Fruit fly (Drosophila melanogaster) whole organism, embryonic: Measurements from ENCODE around the gene CG10140.

Source experiments
- BEAF-32 ChIP-seq: fragments of 200-800 bp; sonication (Bioruptor generic); optimal IDR thresholded peaks from 3 replicates; lab custom pipeline; 2017; ENCODE audit warnings: missing biosample characterization, missing genetic modification characterization, mild to moderate bottlenecking, moderate library complexity, missing genetic modification reagents
- CG10147 ChIP-seq: fragments of 200-800 bp; sonication (Bioruptor generic); optimal IDR thresholded peaks from 2 replicates; lab custom pipeline; 2019; ENCODE audit warnings: missing biosample characterization, mild to moderate bottlenecking, missing genetic modification characterization, moderate library complexity
- CG10979 ChIP-seq: fragments of 200-800 bp; sonication (Bioruptor generic); optimal IDR thresholded peaks from 2 replicates; lab custom pipeline; 2018; ENCODE audit warnings: missing biosample characterization, mild to moderate bottlenecking, missing genetic modification characterization, moderate library complexity
- CG12104 ChIP-seq: fragments of 200-800 bp; sonication (Bioruptor generic); optimal IDR thresholded peaks from 3 replicates; lab custom pipeline; 2016; ENCODE audit warnings: missing biosample characterization, missing genetic modification characterization
- CG13894 ChIP-seq: fragments of 200-800 bp; sonication (Bioruptor generic); optimal IDR thresholded peaks from 3 replicates; lab custom pipeline; 2018; ENCODE audit warnings: missing biosample characterization, mild to moderate bottlenecking, missing genetic modification characterization, moderate library complexity
- CG15073 ChIP-seq: fragments of 200-800 bp; sonication (Bioruptor generic); optimal IDR thresholded peaks from 2 replicates; lab custom pipeline; 2016; ENCODE audit warnings: missing biosample characterization, missing genetic modification characterization
- CG16815 ChIP-seq: fragments of 200-800 bp; sonication (Bioruptor generic); optimal IDR thresholded peaks from 3 replicates; lab custom pipeline; 2017; ENCODE audit warnings: missing biosample characterization, mild to moderate bottlenecking, missing genetic modification characterization
- CG17359 ChIP-seq: fragments of 200-800 bp; sonication (Bioruptor generic); optimal IDR thresholded peaks from 3 replicates; lab custom pipeline; 2018; ENCODE audit warnings: missing biosample characterization, mild to moderate bottlenecking, missing genetic modification characterization, moderate library complexity
- CG2129 ChIP-seq: fragments of 200-800 bp; sonication (Bioruptor generic); IDR thresholded peaks from 2 replicates; pipeline ENCODE4 v1.3.6; 2022; ENCODE audit warnings: missing biosample characterization, missing genetic modification characterization; ENCODE audit not compliant: partially characterized antibody
- CG2875 ChIP-seq: fragments of 200-800 bp; sonication (Bioruptor generic); optimal IDR thresholded peaks from 2 replicates; lab custom pipeline; 2017; ENCODE audit warnings: missing biosample characterization, mild to moderate bottlenecking, missing genetic modification characterization, missing genetic modification reagents
- CG3065 ChIP-seq: fragments of 200-800 bp; sonication (Bioruptor generic); optimal IDR thresholded peaks from 2 replicates; lab custom pipeline; 2016; ENCODE audit warnings: missing biosample characterization, missing genetic modification characterization
- CG31365 ChIP-seq: fragments of 200-800 bp; sonication (Bioruptor generic); optimal IDR thresholded peaks from 2 replicates; lab custom pipeline; 2018; ENCODE audit warnings: missing biosample characterization, mild to moderate bottlenecking, missing genetic modification characterization
- CG3163 ChIP-seq: fragments of 200-800 bp; sonication (Bioruptor generic); optimal IDR thresholded peaks from 3 replicates; lab custom pipeline; 2016; ENCODE audit warnings: missing biosample characterization, missing genetic modification characterization
- CG4424 ChIP-seq: fragments of 200-800 bp; sonication (Bioruptor generic); optimal IDR thresholded peaks from 3 replicates; lab custom pipeline; 2016; ENCODE audit warnings: missing biosample characterization, missing genetic modification characterization
- CG5180 ChIP-seq: fragments of 200-800 bp; sonication (Bioruptor generic); optimal IDR thresholded peaks from 3 replicates; lab custom pipeline; 2017; ENCODE audit warnings: missing biosample characterization, missing genetic modification characterization, mild to moderate bottlenecking, moderate library complexity, missing genetic modification reagents
- CG8388 ChIP-seq: fragments of 200-800 bp; sonication (Bioruptor generic); optimal IDR thresholded peaks from 2 replicates; lab custom pipeline; 2019; ENCODE audit warnings: missing biosample characterization, mild to moderate bottlenecking, missing genetic modification characterization, moderate library complexity
- CG9437 ChIP-seq: fragments of 200-800 bp; sonication (Bioruptor generic); optimal IDR thresholded peaks from 2 replicates; lab custom pipeline; 2018; ENCODE audit warnings: missing biosample characterization, mild to moderate bottlenecking, missing genetic modification characterization
- CG9609 ChIP-seq: fragments of 200-800 bp; sonication (Bioruptor generic); optimal IDR thresholded peaks from 3 replicates; lab custom pipeline; 2016; ENCODE audit warnings: missing biosample characterization, missing genetic modification characterization
- CoRest ChIP-seq: fragments of 200-800 bp; sonication (Bioruptor generic); optimal IDR thresholded peaks from 3 replicates; lab custom pipeline; 2018; ENCODE audit warnings: missing biosample characterization, mild to moderate bottlenecking, missing genetic modification characterization, moderate library complexity
- Drgx ChIP-seq: fragments of 200-800 bp; sonication (Bioruptor generic); IDR thresholded peaks from 2 replicates; pipeline ENCODE4 v1.3.6; 2022; ENCODE audit warnings: missing biosample characterization, missing genetic modification characterization
- H15 ChIP-seq: fragments of 200-800 bp; sonication (Bioruptor generic); IDR thresholded peaks from 3 replicates; pipeline ENCODE4 v1.3.6; 2022; ENCODE audit warnings: missing biosample characterization, missing genetic modification characterization
- HLH3B ChIP-seq: fragments of 200-800 bp; sonication (Bioruptor generic); IDR thresholded peaks from 2 replicates; pipeline ENCODE4 v1.3.6; 2022; ENCODE audit warnings: missing biosample characterization, missing genetic modification characterization
- HLHmδ ChIP-seq: fragments of 200-800 bp; sonication (Bioruptor generic); optimal IDR thresholded peaks from 2 replicates; lab custom pipeline; 2018; ENCODE audit warnings: missing biosample characterization, mild to moderate bottlenecking, missing genetic modification characterization, moderate library complexity
- NFAT ChIP-seq: fragments of 200-800 bp; sonication (Bioruptor generic); IDR thresholded peaks from 2 replicates; pipeline ENCODE4 v1.3.6; 2022; ENCODE audit warnings: missing biosample characterization, missing genetic modification characterization
- Oaz ChIP-seq: fragments of 200-800 bp; sonication (Bioruptor generic); IDR thresholded peaks from 2 replicates; pipeline ENCODE4 v1.3.6; 2022; ENCODE audit warnings: missing biosample characterization, missing genetic modification characterization
- Poxn ChIP-seq: fragments of 200-800 bp; sonication (Bioruptor generic); IDR thresholded peaks from 2 replicates; pipeline ENCODE4 v1.3.6; 2022; ENCODE audit warnings: missing biosample characterization, missing genetic modification characterization
- Trl ChIP-seq, 3 experiments: fragments of >200 bp in 2 of 3; fragments of 200-800 bp in 1 of 3; sonication (Bioruptor generic) in 1 of 3; optimal IDR thresholded peaks; 2 replicates in 1 of 3; 3 replicates in 2 of 3; lab custom pipeline; 2016 to 2017; ENCODE audit warnings: missing biosample characterization in 1 of 3, missing genetic modification characterization in 1 of 3
- bbx ChIP-seq: fragments of 200-800 bp; sonication (Bioruptor generic); IDR thresholded peaks from 2 replicates; pipeline ENCODE4 v1.3.6; 2022; ENCODE audit warnings: missing biosample characterization, missing genetic modification characterization; ENCODE audit not compliant: partially characterized antibody
- br ChIP-seq: fragments of >200 bp; optimal IDR thresholded peaks from 2 replicates; lab custom pipeline; 2017
- dimm ChIP-seq: fragments of 200-800 bp; sonication (Bioruptor generic); IDR thresholded peaks from 2 replicates; pipeline ENCODE4 v1.3.6; 2022; ENCODE audit warnings: missing biosample characterization, missing genetic modification characterization
- dmrt99B ChIP-seq: fragments of 200-800 bp; sonication (Bioruptor generic); optimal IDR thresholded peaks from 2 replicates; lab custom pipeline; 2018; ENCODE audit warnings: missing biosample characterization, mild to moderate bottlenecking, missing genetic modification characterization, moderate library complexity
- dysf ChIP-seq: fragments of 200-800 bp; sonication (Bioruptor generic); IDR thresholded peaks from 3 replicates; pipeline ENCODE4 v1.3.6; 2022; ENCODE audit warnings: missing biosample characterization, missing genetic modification characterization
- ems ChIP-seq: fragments of 200-800 bp; sonication (Bioruptor generic); optimal IDR thresholded peaks from 3 replicates; lab custom pipeline; 2016; ENCODE audit warnings: missing biosample characterization, missing genetic modification characterization
- jing ChIP-seq: fragments of 200-800 bp; sonication (Bioruptor generic); optimal IDR thresholded peaks from 2 replicates; lab custom pipeline; 2018; ENCODE audit warnings: missing biosample characterization, mild to moderate bottlenecking, missing genetic modification characterization
- maf-S ChIP-seq: fragments of 200-800 bp; sonication (Bioruptor generic); optimal IDR thresholded peaks from 2 replicates; lab custom pipeline; 2016; ENCODE audit warnings: missing biosample characterization, missing genetic modification characterization
- nmo ChIP-seq: fragments of 200-800 bp; sonication (Bioruptor generic); optimal IDR thresholded peaks from 2 replicates; lab custom pipeline; 2018; ENCODE audit warnings: missing biosample characterization, mild to moderate bottlenecking, missing genetic modification characterization, moderate library complexity
- pb ChIP-seq: fragments of 200-800 bp; sonication (Bioruptor generic); optimal IDR thresholded peaks from 3 replicates; lab custom pipeline; 2016; ENCODE audit warnings: missing biosample characterization, missing genetic modification characterization
- phol ChIP-seq: fragments of 200-800 bp; sonication (Bioruptor generic); optimal IDR thresholded peaks from 3 replicates; lab custom pipeline; 2018; ENCODE audit warnings: missing biosample characterization, mild to moderate bottlenecking, missing genetic modification characterization, moderate library complexity
- sens-2 ChIP-seq: fragments of 200-800 bp; sonication (Bioruptor generic); IDR thresholded peaks from 2 replicates; pipeline ENCODE4 v1.3.6; 2022; ENCODE audit warnings: missing biosample characterization, missing genetic modification characterization
- sim ChIP-seq: fragments of 200-800 bp; sonication (Bioruptor generic); IDR thresholded peaks from 2 replicates; pipeline ENCODE4 v1.3.6; 2022; ENCODE audit warnings: missing biosample characterization, missing genetic modification characterization
- sob ChIP-seq: fragments of 200-800 bp; sonication (Bioruptor generic); IDR thresholded peaks from 2 replicates; pipeline ENCODE4 v1.3.6; 2022; ENCODE audit warnings: missing biosample characterization, missing genetic modification characterization
- stc ChIP-seq: fragments of 200-800 bp; sonication (Bioruptor generic); IDR thresholded peaks from 2 replicates; pipeline ENCODE4 v1.3.6; 2022; ENCODE audit warnings: missing biosample characterization, missing genetic modification characterization
- stwl ChIP-seq: fragments of 200-800 bp; sonication (Bioruptor generic); optimal IDR thresholded peaks from 3 replicates; lab custom pipeline; 2018; ENCODE audit warnings: missing biosample characterization, mild to moderate bottlenecking, missing genetic modification characterization, moderate library complexity
- tin ChIP-seq: fragments of 200-800 bp; sonication (Bioruptor generic); optimal IDR thresholded peaks from 3 replicates; lab custom pipeline; 2016; ENCODE audit warnings: missing biosample characterization, missing genetic modification characterization
- tll ChIP-seq, 2 experiments: fragments of 200-800 bp in 1 of 2; fragments of >200 bp in 1 of 2; sonication (Bioruptor generic) in 1 of 2; optimal IDR thresholded peaks; 2 replicates each; lab custom pipeline; 2017 to 2019; ENCODE audit warnings: missing biosample characterization in 2 of 2, missing genetic modification characterization in 2 of 2, mild to moderate bottlenecking in 1 of 2, moderate library complexity in 1 of 2
- unc-4 ChIP-seq: fragments of 200-800 bp; sonication (Bioruptor generic); IDR thresholded peaks from 2 replicates; pipeline ENCODE4 v1.3.6; 2022; ENCODE audit warnings: missing biosample characterization, missing genetic modification characterization; ENCODE audit not compliant: partially characterized antibody
- vfl ChIP-seq: fragments of 200-800 bp; sonication (Bioruptor generic); optimal IDR thresholded peaks from 2 replicates; lab custom pipeline; 2016; ENCODE audit warnings: missing biosample characterization, missing genetic modification characterization
- wdn ChIP-seq: fragments of 200-800 bp; sonication (Bioruptor generic); IDR thresholded peaks from 2 replicates; pipeline ENCODE4 v1.3.6; 2022; ENCODE audit warnings: missing biosample characterization, missing genetic modification characterization

CG10140 gene

dm6 chr3L:13476566-13477452, 36.5 kb upstream of the CG10140 start (continued):
- peak; percentile 35; the same call in 1 of the 2 replicates for TF ChIP-seq dimm (GFP tag; lab: Robert Waterston, UW)
- TF ChIP-seq jing (GFP tag; lab: Kevin White, UChicago): peak; percentile 80
- peak; percentile 91 for TF ChIP-seq CG4424 (GFP tag; lab: Kevin White, UChicago)
- peak; percentile 93 for TF ChIP-seq phol (tag; lab: Kevin White, UChicago)
- TF ChIP-seq ems (GFP tag; lab: Kevin White, UChicago): peak; percentile 81
- peak; percentile 95 for TF ChIP-seq nmo (GFP tag; lab: Kevin White, UChicago)
- TF ChIP-seq CG5180 (GFP tag; lab: Kevin White, UChicago): peak; percentile 85
- TF ChIP-seq sens-2 (GFP tag; lab: Robert Waterston, UW): no peak; the same call in 1 of the 2 replicates
- peak; percentile 95 for TF ChIP-seq CoRest (tag; lab: Kevin White, UChicago)
- no peak for TF ChIP-seq tll (GFP tag; optimal IDR thresholded peaks at IDR 0.05; lab: Kevin White, UChicago)
- TF ChIP-seq Drgx (GFP tag; lab: Robert Waterston, UW): peak; percentile 95
- peak; percentile 44 for TF ChIP-seq CG15073 (GFP tag; lab: Kevin White, UChicago)
- TF ChIP-seq H15: peak; percentile 78
- peak; percentile 99 to 100 for TF ChIP-seq Trl (optimal IDR thresholded peaks at IDR 0.05; lab: Kevin White, UChicago)
- TF ChIP-seq Trl (GFP tag; optimal IDR thresholded peaks at IDR 0.05; lab: Kevin White, UChicago): peak; percentile 37
- TF ChIP-seq stc (GFP tag; lab: Robert Waterston, UW): peak; percentile 82
- TF ChIP-seq vfl: peak; percentile 51
- TF ChIP-seq CG16815: peak; percentile 87
- TF ChIP-seq CG2129 (GFP tag; lab: Robert Waterston, UW): 0 out of 2 replicates have a peak, but pooled peaks have one; percentile 21
- peak; percentile 94 for TF ChIP-seq CG10147 (GFP tag; lab: Kevin White, UChicago)
- TF ChIP-seq dysf (GFP tag; lab: Robert Waterston, UW): peak; percentile 94
- TF ChIP-seq unc-4 (GFP tag; lab: Robert Waterston, UW): peak; percentile 64; the same call in 1 of the 2 replicates
- TF ChIP-seq br (lab: Kevin White, UChicago): no peak
- TF ChIP-seq CG9437 (GFP tag; lab: Kevin White, UChicago): peak; percentile 89
- peak; percentile 73 for TF ChIP-seq Poxn (GFP tag; lab: Robert Waterston, UW)
- peak; percentile 61 for TF ChIP-seq wdn (GFP tag; lab: Robert Waterston, UW)
- peak; percentile 87 for TF ChIP-seq tin (GFP tag; lab: Kevin White, UChicago)
- TF ChIP-seq CG31365: peak; percentile 40
- TF ChIP-seq HLHmδ (GFP tag; lab: Kevin White, UChicago): no peak
- TF ChIP-seq stwl (tag; lab: Kevin White, UChicago): no peak
- TF ChIP-seq CG8388 (GFP tag; lab: Kevin White, UChicago): peak; percentile 90
- peak; percentile 55 for TF ChIP-seq Oaz (GFP tag; lab: Robert Waterston, UW)
- peak; percentile 95 for TF ChIP-seq dmrt99B (tag; lab: Kevin White, UChicago)
- TF ChIP-seq CG12104 (GFP tag; lab: Kevin White, UChicago): peak; percentile 86
- no peak for TF ChIP-seq BEAF-32 (GFP tag; lab: Kevin White, UChicago)
- peak; percentile 81 for TF ChIP-seq HLH3B (GFP tag; lab: Robert Waterston, UW)
- TF ChIP-seq sob: peak; percentile 88
- TF ChIP-seq maf-S (GFP tag; lab: Kevin White, UChicago): no peak
- TF ChIP-seq sim (GFP tag; lab: Robert Waterston, UW): peak; percentile 76; the same call in 1 of the 2 replicates
- peak; percentile 80 for TF ChIP-seq CG2875 (GFP tag; lab: Kevin White, UChicago)
- TF ChIP-seq NFAT (GFP tag; lab: Robert Waterston, UW): peak; percentile 77
- TF ChIP-seq pb: no peak
- peak; percentile 56 for TF ChIP-seq CG9609 (GFP tag; lab: Kevin White, UChicago)
- TF ChIP-seq CG10979: peak; percentile 93
- TF ChIP-seq CG13894: no peak
- TF ChIP-seq bbx (GFP tag; lab: Robert Waterston, UW): no peak
- no peak for TF ChIP-seq CG3163 (GFP tag; lab: Kevin White, UChicago)
- peak; percentile 91 for TF ChIP-seq CG17359
- TF ChIP-seq CG3065: peak; percentile 63
